Worm (Caenorhabditis elegans): Measurements from ENCODE around the gene snb-6.

Gene snb-6

ce11 chrII:8877032-8877985 lies 17.8 kb upstream of the snb-6 start:
- TF ChIP-seq snpc-4 (tag; optimal IDR thresholded peaks at IDR 0.05): peak; percentile 85
- TF ChIP-seq zag-1 (tag; optimal IDR thresholded peaks at IDR 0.05): no peak
- peak; percentile 8 for TF ChIP-seq nhr-85 (tag)
- TF ChIP-seq ces-1 (GFP tag; optimal IDR thresholded peaks at IDR 0.05): no peak
- TF ChIP-seq mab-9 (GFP tag; IDR thresholded peaks at IDR 0.05): no peak
- no peak for TF ChIP-seq efl-1 (optimal IDR thresholded peaks at IDR 0.05)
- peak in 1 of 2 experiments; percentile 35 for TF ChIP-seq efl-1 (GFP tag; optimal IDR thresholded peaks at IDR 0.05 in 1 of 2)
- TF ChIP-seq rnt-1 (tag; optimal IDR thresholded peaks at IDR 0.05): peak; percentile 64
- no peak for TF ChIP-seq Y116A8C.19 (tag; optimal IDR thresholded peaks at IDR 0.05; ENCODE audit: borderline replicate concordance)

ce11 chrII:8873842-8874241 lies 14.3 kb upstream of the snb-6 start, which contains the start of gene T07D4.2:
T07D4.2 (minus strand) TSS chrII:8873942.
- TF ChIP-seq rnt-1 (tag; optimal IDR thresholded peaks at IDR 0.05) (peak; percentile 12), nhr-85 (tag) (no peak)

DNA sequence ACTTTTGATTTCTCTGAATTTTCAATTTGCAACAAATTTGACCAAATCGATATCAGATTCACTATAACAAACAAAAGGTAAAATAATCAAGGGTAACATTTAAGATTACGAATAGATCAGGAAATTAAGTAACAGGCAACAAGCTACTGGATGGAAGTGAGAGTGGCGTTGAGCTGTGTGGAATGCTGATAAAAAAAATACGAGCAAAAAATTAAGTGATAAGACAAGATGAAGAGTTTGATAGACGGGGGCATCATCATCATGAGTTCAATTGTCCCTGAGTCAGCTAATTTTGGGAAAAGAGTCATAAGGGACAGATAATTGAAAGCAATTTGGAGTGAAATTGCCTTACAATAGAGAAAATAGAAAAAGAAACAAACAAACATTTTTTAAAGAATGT lies 7.3 kb upstream of the snb-6 start:
- peak; percentile 24 for TF ChIP-seq nhr-71 (tag; optimal IDR thresholded peaks at IDR 0.05)
- no peak for TF ChIP-seq fkh-8 (tag; optimal IDR thresholded peaks at IDR 0.05)
- TF ChIP-seq ceh-8 (GFP tag; optimal IDR thresholded peaks at IDR 0.05): peak; percentile 7
- peak; percentile 31 for TF ChIP-seq elt-2 (tag; optimal IDR thresholded peaks at IDR 0.05)

DNA sequence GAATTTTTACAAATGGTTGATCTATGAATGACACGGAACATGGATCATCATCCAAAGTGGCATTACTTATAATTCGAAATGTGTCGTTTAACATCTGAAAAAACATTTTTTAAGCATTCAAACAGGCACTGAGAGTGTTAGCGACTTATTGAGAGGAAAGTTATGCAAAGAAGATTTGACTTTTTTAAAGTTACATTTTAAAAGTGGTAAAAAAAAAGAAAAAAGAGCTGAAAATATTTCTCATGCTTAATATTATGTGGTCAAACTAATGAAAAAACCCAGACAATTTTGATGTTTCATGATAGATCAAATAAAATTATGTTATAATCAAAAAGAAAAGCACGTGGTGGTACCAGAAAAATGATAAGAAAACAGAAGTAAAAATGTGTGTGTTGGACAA lies 5.6 kb upstream of the snb-6 start, which contains the start of gene npr-20:
Gene npr-20 (minus strand): TSS at position 101 of the 400 bp plus-strand sequence.
- TF ChIP-seq zip-4 (GFP tag; optimal IDR thresholded peaks at IDR 0.05): no peak
- TF ChIP-seq efl-3 (GFP tag; optimal IDR thresholded peaks at IDR 0.05): no peak
- TF ChIP-seq lin-15B (tag; optimal IDR thresholded peaks at IDR 0.05): no peak
- TF ChIP-seq alr-1 (tag; optimal IDR thresholded peaks at IDR 0.05; ENCODE audit: borderline replicate concordance): no peak
- no peak for TF ChIP-seq snu-23 (GFP tag; optimal IDR thresholded peaks at IDR 0.05)
- TF ChIP-seq xbp-1 (tag; optimal IDR thresholded peaks at IDR 0.05): no peak
- no peak for TF ChIP-seq ceh-8 (GFP tag; optimal IDR thresholded peaks at IDR 0.05)

DNA sequence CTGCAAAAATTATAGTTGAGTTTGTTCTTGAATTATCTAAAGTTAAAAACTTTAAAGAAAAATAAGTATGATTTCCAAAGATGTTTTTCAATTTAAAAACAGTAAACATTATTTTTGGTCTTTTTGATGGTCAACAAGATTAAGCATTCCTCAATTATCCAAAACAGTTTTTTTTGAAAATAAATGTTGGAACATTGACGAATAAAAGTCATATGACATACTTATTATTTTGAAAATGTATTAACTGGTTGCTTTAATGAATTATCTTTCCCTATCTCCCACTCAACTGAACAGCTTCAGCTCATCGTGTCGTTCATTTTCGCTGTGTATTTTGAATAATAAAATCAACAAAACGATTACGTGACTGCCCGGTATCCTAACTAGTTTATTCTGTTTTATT lies 2.4 kb downstream of the snb-6 start:
- no peak for TF ChIP-seq ceh-63 (GFP tag; optimal IDR thresholded peaks at IDR 0.05)
- no peak for TF ChIP-seq hlh-17 (GFP tag; optimal IDR thresholded peaks at IDR 0.05; ENCODE audit: borderline replicate concordance)
- TF ChIP-seq sptf-1 (tag; optimal IDR thresholded peaks at IDR 0.05): no peak

- no peak for TF ChIP-seq lin-39 (tag; optimal IDR thresholded peaks at IDR 0.05)
- TF ChIP-seq blmp-1 (tag; optimal IDR thresholded peaks at IDR 0.05): peak; percentile 96
Measured at ce11 chrII:8856524-8856923, 3.0 kb downstream of the snb-6 start.

ce11 chrII:8854874-8855273 lies 4.6 kb downstream of the snb-6 start:
- TF ChIP-seq hlh-4 (tag; optimal IDR thresholded peaks at IDR 0.05) (no peak), lin-14 (GFP tag; optimal IDR thresholded peaks at IDR 0.05) (peak; percentile 9), blmp-1 (tag; optimal IDR thresholded peaks at IDR 0.05) (peak; percentile 63)

DNA sequence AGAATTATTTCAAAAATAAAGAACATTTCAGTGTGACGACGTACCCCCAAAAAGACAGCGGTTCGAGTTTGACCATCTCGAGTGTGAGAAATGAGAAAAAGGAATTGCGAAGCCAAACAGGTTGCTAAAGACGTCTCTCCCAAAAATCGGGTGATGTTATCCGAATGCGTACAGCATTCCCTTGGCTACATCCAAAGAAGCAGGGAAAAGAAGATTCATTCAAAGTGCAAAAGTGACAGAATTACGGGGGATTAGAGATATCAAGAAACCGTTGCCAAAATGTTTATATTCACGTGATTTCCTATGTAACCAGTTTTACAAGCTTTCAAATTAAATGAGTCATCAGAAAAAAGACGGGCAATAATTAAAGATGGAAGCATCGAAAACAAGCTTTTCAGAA lies 5.5 kb downstream of the snb-6 start:
- TF ChIP-seq mab-9 (GFP tag; IDR thresholded peaks at IDR 0.05) (no peak), nhr-90 (tag; optimal IDR thresholded peaks at IDR 0.05; ENCODE audit: poor library complexity) (no peak), Y116A8C.19 (tag; optimal IDR thresholded peaks at IDR 0.05; ENCODE audit: borderline replicate concordance) (no peak), nhr-237 (tag; optimal IDR thresholded peaks at IDR 0.05) (no peak), lin-13 (GFP tag; optimal IDR thresholded peaks at IDR 0.05) (no peak), grh-1 (GFP tag; IDR thresholded peaks at IDR 0.05) (peak; percentile 58), rnt-1 (tag; optimal IDR thresholded peaks at IDR 0.05) (no peak), blmp-1 (tag; optimal IDR thresholded peaks at IDR 0.05) (peak; percentile 71), elt-2 (tag; optimal IDR thresholded peaks at IDR 0.05) (no peak), aha-1 (tag; optimal IDR thresholded peaks at IDR 0.05) (no peak), hlh-4 (tag; optimal IDR thresholded peaks at IDR 0.05) (no peak), efl-1 (optimal IDR thresholded peaks at IDR 0.05) (no peak), efl-1 (GFP tag; optimal IDR thresholded peaks at IDR 0.05 in 1 of 2) (peak in 1 of 2 experiments; percentile 16), nhr-85 (tag) (peak; percentile 65), tlp-1 (tag; optimal IDR thresholded peaks at IDR 0.05) (no peak), nhr-20 (tag; optimal IDR thresholded peaks at IDR 0.05) (no peak), jun-1 (tag; optimal IDR thresholded peaks at IDR 0.05) (peak; percentile 25)
